Worm (Caenorhabditis elegans) whole organism, L4 larva: Measurements from ENCODE around the gene C16C8.22.
A peak's percentile ranks its signal among the peaks of the same experiment; 100 is the strongest.

ENCODE experiments used
- aha-1 ChIP-seq: fragments of 150-350 bp; peaks from one replicate; lab custom pipeline; 2014; ENCODE audit warnings: missing biosample characterization, missing genetic modification characterization
- ceh-32 ChIP-seq: sonication (generic microtip); optimal IDR thresholded peaks from 2 replicates; lab custom pipeline; 2016; ENCODE audit warnings: mild to moderate bottlenecking, missing genetic modification characterization, missing compliant biosample characterization; ENCODE audit not compliant: poor library complexity
- lin-38 ChIP-seq: fragments of 200-800 bp; sonication (Bioruptor generic); IDR thresholded peaks from 2 replicates; pipeline ENCODE4 v1.3.6; 2022; ENCODE audit warnings: missing genetic modification reagents, missing genetic modification characterization, missing compliant biosample characterization
- unc-62 ChIP-seq, 3 experiments: fragments of 150-350 bp in 1 of 3; sonication (generic microtip); optimal IDR thresholded peaks in 2 of 3; peaks in 1 of 3; 1 replicate in 1 of 3; 2 replicates in 2 of 3; lab custom pipeline; 2014 to 2017; ENCODE audit warnings: missing biosample characterization in 3 of 3, missing genetic modification characterization in 3 of 3, missing genetic modification reagents in 3 of 3, missing genotype in 1 of 3

Gene C16C8.22

DNA sequence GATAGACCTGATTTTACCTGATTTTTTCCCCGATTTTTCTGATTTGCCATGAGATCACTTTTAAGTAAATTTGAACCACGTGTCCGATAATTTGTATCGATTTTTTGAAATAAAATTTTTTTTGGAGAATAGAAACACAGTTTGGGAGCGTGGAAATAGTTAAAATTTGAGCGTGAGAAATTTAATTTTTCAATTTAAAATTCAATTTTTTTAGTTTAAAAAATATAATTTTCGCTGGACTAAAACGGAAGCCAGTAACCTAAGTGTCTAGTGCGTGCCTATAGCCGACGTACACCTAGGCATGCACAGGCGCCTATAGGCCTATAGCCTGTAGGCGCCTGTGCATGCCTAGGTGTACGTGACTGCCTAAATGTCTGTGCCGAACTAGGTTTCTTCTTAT, 43.8 kb downstream of the C16C8.22 start, which contains the start of gene nep-9:
TSS of gene nep-9 (minus strand) at position 101 of the 400 bp plus-strand sequence.
- TF ChIP-seq aha-1 (tag; lab: Kevin White, UChicago) (peak; percentile 24), ceh-32 (tag; lab: Kevin White, UChicago) (no peak)

DNA sequence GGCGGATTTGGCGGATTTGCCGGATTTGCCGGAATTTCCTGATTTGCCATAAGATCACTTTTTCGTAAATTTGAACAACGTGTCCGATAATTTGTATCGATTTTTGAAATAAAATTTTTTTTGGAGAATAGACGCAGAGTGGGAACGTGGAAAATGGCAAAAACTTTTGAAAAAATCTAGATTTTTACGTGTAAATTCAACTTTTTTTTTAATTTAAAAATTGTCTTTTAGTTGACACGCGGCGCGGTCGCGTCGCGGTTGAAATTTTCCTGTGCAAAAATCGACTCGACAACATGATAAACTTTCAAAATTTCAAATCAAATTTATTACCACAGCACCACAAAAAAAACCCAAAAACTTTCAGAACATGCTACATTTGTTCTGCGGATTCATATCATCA, 47.6 kb downstream of the C16C8.22 start, which contains the start of gene nep-20:
TSS of gene nep-20 (minus strand) at position 101 of the 400 bp plus-strand sequence.
- TF ChIP-seq unc-62 (GFP tag; optimal IDR thresholded peaks at IDR 0.05 in 1 of 2; lab: Kevin White, UChicago) (peak in 1 of 2 experiments; percentile 15), unc-62 (tag; optimal IDR thresholded peaks at IDR 0.05; lab: Kevin White, UChicago) (no peak), lin-38 (no peak)
